Fruit fly (Drosophila melanogaster): ENCODE measurements around the gene Rsod.
A peak's percentile ranks its signal among the peaks of the same experiment; 100 is the strongest.

The Rsod gene

DNA sequence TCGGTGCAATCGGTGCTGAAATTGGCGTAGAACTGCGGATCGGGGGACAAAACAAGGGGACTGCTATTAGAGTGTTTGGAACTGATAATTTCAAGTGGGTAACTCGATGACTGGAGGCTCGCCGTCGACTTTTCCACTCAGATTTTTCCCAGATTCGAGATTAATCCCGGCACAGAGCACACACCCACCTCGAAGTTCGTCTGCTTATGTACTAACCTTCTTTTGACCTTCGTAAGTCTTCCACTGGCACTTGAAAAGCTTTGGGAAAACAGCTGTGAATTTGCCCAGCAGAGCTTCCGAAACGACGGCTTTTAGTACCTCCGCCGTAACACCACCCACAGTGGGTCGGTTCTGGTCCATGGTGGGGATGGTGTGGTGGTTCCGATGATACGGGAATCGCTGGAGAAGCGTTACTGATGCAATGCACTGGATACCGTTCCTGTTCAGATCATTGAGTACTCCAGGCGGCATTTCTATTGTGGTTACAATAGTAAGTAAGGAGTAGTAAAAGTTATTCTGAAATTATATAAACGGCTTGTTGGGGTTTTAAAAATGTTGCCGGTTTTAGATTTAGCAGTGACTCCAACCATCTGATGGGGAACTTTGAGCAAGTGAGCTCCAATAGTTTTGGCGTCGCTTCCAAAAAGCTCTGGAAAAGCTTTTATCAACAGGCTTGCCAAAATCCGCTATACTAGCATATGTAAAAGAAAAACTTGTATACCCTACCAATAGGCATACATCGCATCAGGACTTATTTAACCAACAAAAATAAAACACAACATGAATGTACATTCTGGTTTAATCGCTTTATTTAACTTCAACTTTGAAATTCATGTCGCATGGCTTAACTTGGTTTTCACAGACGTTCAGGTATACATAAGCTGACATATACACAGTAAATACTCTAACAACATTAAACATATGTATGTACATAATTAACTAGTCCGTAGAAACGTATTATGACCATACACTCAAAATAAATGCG lies 36.7 kb downstream of the Rsod start, which contains the start of gene Tpi (continued):
- TF ChIP-seq chif (GFP tag; optimal IDR thresholded peaks at IDR 0.05) = no peak
- TF ChIP-seq CG6765 (GFP tag; optimal IDR thresholded peaks at IDR 0.05) = no peak
- TF ChIP-seq pho (GFP tag; optimal IDR thresholded peaks at IDR 0.05) = peak; percentile 28
- TF ChIP-seq CG8359 (GFP tag; optimal IDR thresholded peaks at IDR 0.05; ENCODE audit: borderline replicate concordance) = no peak
- TF ChIP-seq dpn (GFP tag; optimal IDR thresholded peaks at IDR 0.05) = peak in 1 of 2 experiments; percentile 9
- TF ChIP-seq CG9609 (GFP tag; optimal IDR thresholded peaks at IDR 0.05) = no peak
- TF ChIP-seq sisA (GFP tag; IDR thresholded peaks at IDR 0.05) = no peak
- TF ChIP-seq CG13424 (tag; optimal IDR thresholded peaks at IDR 0.05) = peak; percentile 38
- no peak for TF ChIP-seq jigr1 (GFP tag; IDR thresholded peaks at IDR 0.05)
- TF ChIP-seq CG12744 (GFP tag; optimal IDR thresholded peaks at IDR 0.05) = no peak
- no peak for TF ChIP-seq CG8944 (GFP tag; optimal IDR thresholded peaks at IDR 0.05)
- peak; percentile 67 for TF ChIP-seq PHDP (tag; optimal IDR thresholded peaks at IDR 0.05)
- TF ChIP-seq CG10462 (GFP tag; optimal IDR thresholded peaks at IDR 0.05) = no peak
- TF ChIP-seq Sox102F (GFP tag; optimal IDR thresholded peaks at IDR 0.05) = peak; percentile 50
- TF ChIP-seq H2.0 (GFP tag; IDR thresholded peaks at IDR 0.05) = no peak
- TF ChIP-seq pros (GFP tag; optimal IDR thresholded peaks at IDR 0.05) = no peak
- no peak for TF ChIP-seq Taf1 (GFP tag; IDR thresholded peaks at IDR 0.05)
- peak; percentile 13 for TF ChIP-seq CoRest (tag; optimal IDR thresholded peaks at IDR 0.05)
- no peak for TF ChIP-seq Mes4 (GFP tag; optimal IDR thresholded peaks at IDR 0.05)
- no peak for TF ChIP-seq CG4360 (GFP tag; IDR thresholded peaks at IDR 0.05)
- no peak for TF ChIP-seq gt (GFP tag; IDR thresholded peaks at IDR 0.05)
- TF ChIP-seq CG14014 (GFP tag; IDR thresholded peaks at IDR 0.05) = 0 out of 2 replicates have a peak, but pooled peaks have one; percentile 7
- TF ChIP-seq CG9797 (GFP tag; optimal IDR thresholded peaks at IDR 0.05) = no peak
- no peak for TF ChIP-seq Asciz (GFP tag; optimal IDR thresholded peaks at IDR 0.05)
- no peak for TF ChIP-seq CG15011 (GFP tag; optimal IDR thresholded peaks at IDR 0.05)
- TF ChIP-seq Mrtf (GFP tag; IDR thresholded peaks at IDR 0.05) = no peak
- peak; percentile 31; the same call in 1 of the 2 replicates for TF ChIP-seq MBD-R2 (GFP tag; IDR thresholded peaks at IDR 0.05)
- peak; percentile 59; the same call in 1 of the 3 replicates for TF ChIP-seq sr (GFP tag; IDR thresholded peaks at IDR 0.05)
- no peak for TF ChIP-seq HHEX (GFP tag; optimal IDR thresholded peaks at IDR 0.05)
- TF ChIP-seq knrl (GFP tag; IDR thresholded peaks at IDR 0.05; ENCODE audit: partially characterized antibody) = no peak; the same call in 2 of the 3 replicates
- TF ChIP-seq Meics (GFP tag; optimal IDR thresholded peaks at IDR 0.05) = peak; percentile 8
- TF ChIP-seq pan (optimal IDR thresholded peaks at IDR 0.05) = no peak
- TF ChIP-seq pan (GFP tag; optimal IDR thresholded peaks at IDR 0.05 in 1 of 2, IDR thresholded peaks at IDR 0.05 in 1 of 2) = peak in 1 of 2 experiments; percentile 28
- TF ChIP-seq CG30403 (GFP tag; optimal IDR thresholded peaks at IDR 0.05) = peak; percentile 33
- no peak for TF ChIP-seq Sox100B (GFP tag; optimal IDR thresholded peaks at IDR 0.05)
- peak; percentile 61 for TF ChIP-seq pita (GFP tag; optimal IDR thresholded peaks at IDR 0.05)
- no peak for TF ChIP-seq croc (GFP tag; conservative IDR thresholded peaks at IDR 0.05)
- TF ChIP-seq E2f2 (GFP tag; IDR thresholded peaks at IDR 0.05) = peak; percentile 56; the same call in 1 of the 2 replicates
- no peak for TF ChIP-seq CG34422 (GFP tag; IDR thresholded peaks at IDR 0.05)
- TF ChIP-seq so (GFP tag; IDR thresholded peaks at IDR 0.05) = no peak
- TF ChIP-seq Doc2 (GFP tag; IDR thresholded peaks at IDR 0.05) = no peak
- TF ChIP-seq CG34376 (GFP tag; optimal IDR thresholded peaks at IDR 0.05) = peak; percentile 1
- TF ChIP-seq trh (GFP tag; optimal IDR thresholded peaks at IDR 0.05) = no peak
- TF ChIP-seq nom (GFP tag; optimal IDR thresholded peaks at IDR 0.05) = no peak
- no peak for TF ChIP-seq lola (GFP tag; optimal IDR thresholded peaks at IDR 0.05)
- TF ChIP-seq stc (GFP tag; IDR thresholded peaks at IDR 0.05) = no peak
- TF ChIP-seq CG10565 (GFP tag; optimal IDR thresholded peaks at IDR 0.05) = no peak
- TF ChIP-seq CG15514 (GFP tag; optimal IDR thresholded peaks at IDR 0.05) = peak; percentile 76

All from whole organism, embryonic.